Worm (Caenorhabditis elegans): ENCODE results near the gene srz-59.

DNA sequence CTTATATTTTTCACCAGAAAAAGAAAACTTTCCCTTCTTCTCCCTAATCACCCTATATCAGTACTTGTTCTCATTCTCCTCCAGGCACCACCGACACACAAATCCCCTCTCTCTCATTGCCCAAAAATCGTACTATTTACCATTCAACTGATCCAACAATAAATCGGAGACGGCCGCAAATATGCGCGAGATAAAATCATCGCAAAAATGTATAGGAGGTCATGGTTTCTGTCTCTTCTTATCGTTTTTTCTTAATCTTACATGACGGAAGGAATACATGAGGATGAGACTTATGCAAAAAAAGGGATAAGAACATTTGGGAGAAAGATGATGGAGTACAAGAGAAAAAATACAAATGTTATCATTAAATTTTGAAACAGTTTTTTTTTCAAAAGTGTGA is 45.5 kb upstream of the srz-59 start:
- TF ChIP-seq klf-2 (GFP tag; conservative IDR thresholded peaks at IDR 0.05) (no peak), flt-1 (GFP tag; IDR thresholded peaks at IDR 0.05) (no peak), tab-1 (GFP tag; IDR thresholded peaks at IDR 0.05) (no peak), med-1 (GFP tag; optimal IDR thresholded peaks at IDR 0.05; ENCODE audit: insufficient read depth) (no peak), ztf-23 (GFP tag; IDR thresholded peaks at IDR 0.05) (no peak)
